Worm (Caenorhabditis elegans): ENCODE results near the gene rol-1.

rol-1 gene

ce11 chrII:12222524-12222923, 50.2 kb downstream of the rol-1 start (continued):
- no peak for TF ChIP-seq hlh-17 (GFP tag; optimal IDR thresholded peaks at IDR 0.05; ENCODE audit: borderline replicate concordance)
- TF ChIP-seq lin-15B (tag; optimal IDR thresholded peaks at IDR 0.05): peak; percentile 15
- TF ChIP-seq egl-27 (tag; optimal IDR thresholded peaks at IDR 0.05): peak in 1 of 2 experiments; percentile 10
- TF ChIP-seq sup-37 (GFP tag; optimal IDR thresholded peaks at IDR 0.05): peak; percentile 52
- no peak for TF ChIP-seq zip-4 (GFP tag; optimal IDR thresholded peaks at IDR 0.05)
- no peak for TF ChIP-seq hlh-4 (tag; optimal IDR thresholded peaks at IDR 0.05)
- TF ChIP-seq fos-1 (tag; optimal IDR thresholded peaks at IDR 0.05): peak; percentile 30
- TF ChIP-seq mef-2 (tag; optimal IDR thresholded peaks at IDR 0.05): no peak
- no peak for TF ChIP-seq ceh-63 (GFP tag; optimal IDR thresholded peaks at IDR 0.05)
- TF ChIP-seq nhr-28 (tag; optimal IDR thresholded peaks at IDR 0.05): no peak
- peak; percentile 81 for TF ChIP-seq swsn-7 (tag; optimal IDR thresholded peaks at IDR 0.05)
- TF ChIP-seq nhr-85 (tag): peak; percentile 90
- TF ChIP-seq efl-3 (GFP tag; optimal IDR thresholded peaks at IDR 0.05): no peak
- TF ChIP-seq C16A3.4 (tag; optimal IDR thresholded peaks at IDR 0.05): peak; percentile 71
- no peak for TF ChIP-seq ces-1 (GFP tag; optimal IDR thresholded peaks at IDR 0.05)
- no peak for TF ChIP-seq Y116A8C.19 (tag; optimal IDR thresholded peaks at IDR 0.05; ENCODE audit: borderline replicate concordance)
- peak; percentile 10 for TF ChIP-seq ztf-4 (tag; optimal IDR thresholded peaks at IDR 0.05)
- no peak for TF ChIP-seq nhr-11 (tag; optimal IDR thresholded peaks at IDR 0.05)
- TF ChIP-seq unc-86 (tag; optimal IDR thresholded peaks at IDR 0.05): peak; percentile 67
- TF ChIP-seq lin-13 (GFP tag; optimal IDR thresholded peaks at IDR 0.05): no peak
- no peak for TF ChIP-seq C34B4.2 (tag; optimal IDR thresholded peaks at IDR 0.05)
- TF ChIP-seq pag-3 (tag; optimal IDR thresholded peaks at IDR 0.05; ENCODE audit: borderline replicate concordance, insufficient read depth): no peak
- TF ChIP-seq lin-35 (GFP tag; optimal IDR thresholded peaks at IDR 0.05): peak; percentile 72 to 73
- TF ChIP-seq jun-1 (tag; optimal IDR thresholded peaks at IDR 0.05): peak; percentile 81
- TF ChIP-seq lin-14 (GFP tag; optimal IDR thresholded peaks at IDR 0.05): peak; percentile 98
- peak in 1 of 2 experiments; percentile 53 for TF ChIP-seq ztf-11 (tag; optimal IDR thresholded peaks at IDR 0.05)
- no peak for TF ChIP-seq nhr-84 (tag; optimal IDR thresholded peaks at IDR 0.05)
- no peak for TF ChIP-seq ama-1 (optimal IDR thresholded peaks at IDR 0.05)
- peak; percentile 56 for TF ChIP-seq irx-1 (tag; optimal IDR thresholded peaks at IDR 0.05)
- no peak for TF ChIP-seq elt-2 (tag; optimal IDR thresholded peaks at IDR 0.05)
- TF ChIP-seq aly-2 (tag; optimal IDR thresholded peaks at IDR 0.05): peak; percentile 26
- TF ChIP-seq skn-1 (tag; optimal IDR thresholded peaks at IDR 0.05): peak; percentile 72
- no peak for TF ChIP-seq C04F5.9 (tag; optimal IDR thresholded peaks at IDR 0.05)
- no peak for TF ChIP-seq aha-1 (tag; optimal IDR thresholded peaks at IDR 0.05)
- TF ChIP-seq dpl-1 (GFP tag; optimal IDR thresholded peaks at IDR 0.05): peak; percentile 25 to 54 (median 41)
- TF ChIP-seq nhr-47 (tag; optimal IDR thresholded peaks at IDR 0.05): peak; percentile 79
- TF ChIP-seq dsc-1 (tag; optimal IDR thresholded peaks at IDR 0.05): peak; percentile 75
- no peak for TF ChIP-seq fkh-4 (tag; optimal IDR thresholded peaks at IDR 0.05; ENCODE audit: borderline replicate concordance)
- TF ChIP-seq tbx-2 (tag; optimal IDR thresholded peaks at IDR 0.05): peak; percentile 79
- no peak for TF ChIP-seq nhr-12 (tag; optimal IDR thresholded peaks at IDR 0.05)
- TF ChIP-seq F16B12.6 (tag; optimal IDR thresholded peaks at IDR 0.05): no peak
- TF ChIP-seq isw-1 (GFP tag; IDR thresholded peaks at IDR 0.05): peak; percentile 49
- TF ChIP-seq unc-62 (GFP tag; optimal IDR thresholded peaks at IDR 0.05): no peak
- TF ChIP-seq ceh-88 (GFP tag; IDR thresholded peaks at IDR 0.05): no peak
- TF ChIP-seq snpc-4 (tag; optimal IDR thresholded peaks at IDR 0.05): peak; percentile 73
- peak; percentile 88 for TF ChIP-seq nhr-20 (tag; optimal IDR thresholded peaks at IDR 0.05)
- TF ChIP-seq fkh-8 (tag; optimal IDR thresholded peaks at IDR 0.05): peak; percentile 77
- TF ChIP-seq blmp-1 (tag; optimal IDR thresholded peaks at IDR 0.05): peak; percentile 47
- no peak for TF ChIP-seq sptf-1 (tag; optimal IDR thresholded peaks at IDR 0.05)
- TF ChIP-seq ets-5 (GFP tag; IDR thresholded peaks at IDR 0.05): no peak
- no peak for TF ChIP-seq zag-1 (tag; optimal IDR thresholded peaks at IDR 0.05)
- TF ChIP-seq nhr-77 (tag; optimal IDR thresholded peaks at IDR 0.05): peak; percentile 63
- TF ChIP-seq ceh-90 (tag; optimal IDR thresholded peaks at IDR 0.05): no peak
- TF ChIP-seq elt-3 (tag; optimal IDR thresholded peaks at IDR 0.05): peak in 2 of 6 experiments; percentile 15 to 56

Data from whole organism, L1 larva.